Worm (Caenorhabditis elegans): ENCODE measurements around the gene srm-1.

DNA sequence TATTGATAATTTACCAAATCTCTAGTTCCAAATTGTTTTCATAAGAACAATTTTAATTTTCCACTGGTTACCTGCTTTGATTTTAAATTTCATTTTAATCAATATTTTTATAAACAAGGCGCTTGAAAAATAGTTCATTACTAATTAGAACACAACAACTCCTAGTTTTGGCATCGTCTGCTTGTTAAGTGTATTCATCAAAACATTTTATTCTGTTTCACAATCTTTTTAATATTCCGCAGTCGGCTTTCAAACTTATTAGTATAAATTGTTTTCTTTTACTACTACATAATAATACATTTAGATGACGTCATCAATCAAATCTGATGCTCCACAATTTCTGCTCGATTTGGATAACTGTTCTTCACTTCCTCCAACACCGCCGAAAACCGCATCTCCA, 9.9 kb upstream of the srm-1 start, which contains the start of gene pes-1:
- TF ChIP-seq tab-1 (GFP tag; IDR thresholded peaks at IDR 0.05) (no peak), cog-1 (tag; optimal IDR thresholded peaks at IDR 0.05) (no peak), flt-1 (GFP tag; IDR thresholded peaks at IDR 0.05) (no peak), ztf-29 (GFP tag; IDR thresholded peaks at IDR 0.05) (no peak), med-1 (GFP tag; optimal IDR thresholded peaks at IDR 0.05; ENCODE audit: insufficient read depth) (no peak)

All from whole organism, midembryonic.